Worm (Caenorhabditis elegans): ENCODE measurements around the gene T14B4.1.

T14B4.1 gene

DNA sequence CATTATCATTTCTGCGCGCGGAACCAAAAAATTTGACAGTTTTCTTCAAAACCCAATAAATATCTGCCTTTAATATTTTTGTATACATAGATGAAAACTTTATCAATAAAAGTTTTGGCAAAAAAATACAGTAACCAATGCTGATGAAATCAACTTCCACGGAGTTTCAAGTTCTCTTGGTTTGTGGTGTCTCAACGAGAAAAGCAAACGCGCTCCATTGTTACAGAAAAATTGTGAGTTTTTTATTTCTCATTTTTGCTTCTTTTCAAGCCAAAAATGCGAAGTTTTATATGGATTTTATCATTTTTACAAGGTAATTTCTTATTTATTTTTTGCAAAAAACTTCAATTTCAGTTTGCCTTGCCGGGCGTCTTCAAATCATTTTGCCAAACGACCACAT lies 2.0 kb upstream of the T14B4.1 start, which contains the start of gene T14B4.3 (continued):
- peak; percentile 74 for TF ChIP-seq T20F7.1 (GFP tag; optimal IDR thresholded peaks at IDR 0.05)
- peak; percentile 61 for TF ChIP-seq dpl-1 (GFP tag; optimal IDR thresholded peaks at IDR 0.05)
- no peak for TF ChIP-seq nhr-111 (GFP tag; optimal IDR thresholded peaks at IDR 0.05)
- peak; percentile 45 for TF ChIP-seq nhr-11 (tag; optimal IDR thresholded peaks at IDR 0.05)
- TF ChIP-seq unc-39 (tag; optimal IDR thresholded peaks at IDR 0.05): no peak
- peak; percentile 51 for TF ChIP-seq rbr-2 (tag; optimal IDR thresholded peaks at IDR 0.05)
- TF ChIP-seq hmg-1.1 (GFP tag; IDR thresholded peaks at IDR 0.05): peak; percentile 26; the same call in 1 of the 2 replicates
- 0 out of 2 replicates have a peak, but pooled peaks have one; percentile 27 for TF ChIP-seq ceh-44 (GFP tag; IDR thresholded peaks at IDR 0.05)
- no peak for TF ChIP-seq nhr-42 (GFP tag; IDR thresholded peaks at IDR 0.05)
- TF ChIP-seq pha-4 (GFP tag; IDR thresholded peaks at IDR 0.05): no peak
- peak; percentile 51 for TF ChIP-seq pha-4 (tag; optimal IDR thresholded peaks at IDR 0.05)
- TF ChIP-seq lim-7 (GFP tag; IDR thresholded peaks at IDR 0.05): no peak

- no peak for TF ChIP-seq F26F4.8 (GFP tag; conservative IDR thresholded peaks at IDR 0.05)
- TF ChIP-seq nhr-76 (tag; optimal IDR thresholded peaks at IDR 0.05): no peak
- TF ChIP-seq zfp-2 (tag; optimal IDR thresholded peaks at IDR 0.05): no peak
- peak; percentile 53 for TF ChIP-seq lin-38 (GFP tag; IDR thresholded peaks at IDR 0.05)
Measured at ce11 chrII:6736066-6736465, 638 bp upstream of the T14B4.1 start, which contains the start of gene mrps-18.C. mrps-18.C (plus strand) TSS chrII:6736203.

DNA sequence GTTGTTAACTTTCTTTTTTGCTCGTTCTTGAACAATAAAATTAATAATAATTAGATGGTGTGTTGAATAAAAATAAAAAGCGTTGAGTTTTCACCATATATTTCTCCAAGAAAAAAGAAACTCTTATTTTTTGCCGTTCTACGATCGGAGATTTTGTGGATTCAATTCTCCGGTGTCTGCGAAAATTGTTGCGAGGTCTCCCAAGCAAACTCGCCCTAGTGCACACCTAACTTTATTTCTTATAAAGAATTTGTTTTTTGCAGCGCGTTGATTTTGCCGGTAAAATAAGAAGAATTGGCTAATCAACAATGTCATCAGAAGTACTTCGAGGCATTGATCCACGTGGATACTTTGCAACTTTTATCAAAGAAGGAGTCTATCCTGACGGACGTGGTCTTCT lies 4.7 kb downstream of the T14B4.1 start, which contains the start of gene exos-8:
Gene exos-8, plus strand, starts transcription at position 264 of the 400 bp plus-strand sequence.
- TF ChIP-seq daf-8 (GFP tag; IDR thresholded peaks at IDR 0.05) (no peak), zip-11 (GFP tag; IDR thresholded peaks at IDR 0.05) (no peak), zfp-2 (tag; optimal IDR thresholded peaks at IDR 0.05) (no peak), lir-3 (tag; optimal IDR thresholded peaks at IDR 0.05) (no peak), spr-1 (tag; optimal IDR thresholded peaks at IDR 0.05) (no peak), spr-3 (GFP tag; optimal IDR thresholded peaks at IDR 0.05) (no peak), F37D6.2 (tag; optimal IDR thresholded peaks at IDR 0.05) (no peak), skn-1 (tag; optimal IDR thresholded peaks at IDR 0.05) (no peak), daf-12 (tag; optimal IDR thresholded peaks at IDR 0.05) (no peak), mxl-2 (GFP tag; conservative IDR thresholded peaks at IDR 0.05) (no peak), pha-4 (GFP tag; IDR thresholded peaks at IDR 0.05) (no peak), pha-4 (tag; optimal IDR thresholded peaks at IDR 0.05) (no peak), arid-1 (GFP tag; conservative IDR thresholded peaks at IDR 0.05) (no peak), nhr-77 (tag; optimal IDR thresholded peaks at IDR 0.05) (peak; percentile 80), ceh-82 (tag; optimal IDR thresholded peaks at IDR 0.05) (no peak), rbr-2 (tag; optimal IDR thresholded peaks at IDR 0.05) (peak; percentile 65), madf-9 (GFP tag; conservative IDR thresholded peaks at IDR 0.05) (no peak; the same call in 1 of the 2 replicates), R02D3.7 (tag; optimal IDR thresholded peaks at IDR 0.05) (no peak), tag-97 (GFP tag; IDR thresholded peaks at IDR 0.05) (no peak), fos-1 (tag; optimal IDR thresholded peaks at IDR 0.05) (no peak), unc-39 (tag; optimal IDR thresholded peaks at IDR 0.05) (no peak), nhr-41 (GFP tag; IDR thresholded peaks at IDR 0.05) (no peak), attf-4 (tag; optimal IDR thresholded peaks at IDR 0.05) (no peak), gei-8 (GFP tag; optimal IDR thresholded peaks at IDR 0.05) (no peak), egl-27 (tag; optimal IDR thresholded peaks at IDR 0.05) (no peak), dmd-6 (GFP tag; IDR thresholded peaks at IDR 0.05) (no peak; the same call in 1 of the 2 replicates), Y75B8A.6 (GFP tag; IDR thresholded peaks at IDR 0.05) (no peak), php-3 (GFP tag; IDR thresholded peaks at IDR 0.05) (no peak), F10B5.3 (tag; optimal IDR thresholded peaks at IDR 0.05) (no peak), ztf-11 (tag; optimal IDR thresholded peaks at IDR 0.05) (no peak), ZK546.5 (tag; optimal IDR thresholded peaks at IDR 0.05) (no peak), T20F7.1 (GFP tag; optimal IDR thresholded peaks at IDR 0.05) (peak; percentile 77), mes-2 (tag; optimal IDR thresholded peaks at IDR 0.05; ENCODE audit: poor library complexity, severe bottlenecking) (peak; percentile 96), nhr-48 (tag; optimal IDR thresholded peaks at IDR 0.05) (no peak), ceh-28 (tag; optimal IDR thresholded peaks at IDR 0.05) (no peak), Y5F2A.4 (GFP tag; optimal IDR thresholded peaks at IDR 0.05) (no peak), snpc-1.2 (GFP tag; IDR thresholded peaks at IDR 0.05) (no peak), F49E8.2 (tag; optimal IDR thresholded peaks at IDR 0.05; ENCODE audit: borderline replicate concordance) (no peak), ctbp-1 (GFP tag; IDR thresholded peaks at IDR 0.05) (no peak)

All from whole organism, L4 larva.